Worm (Caenorhabditis elegans) whole organism, late embryonic: Measurements from ENCODE around the gene T15B7.8.

Source experiments
- ahr-1 ChIP-seq: sonication (generic microtip); optimal IDR thresholded peaks from 2 replicates; lab custom pipeline; 2016; ENCODE audit warnings: missing genetic modification characterization, missing compliant biosample characterization
- ama-1 ChIP-seq: fragments of 150-350 bp; optimal IDR thresholded peaks from 2 replicates; lab custom pipeline; 2014
- ceh-14 ChIP-seq: sonication (generic microtip); optimal IDR thresholded peaks from 2 replicates; lab custom pipeline; 2016; ENCODE audit warnings: missing genotype, missing genetic modification characterization, missing compliant biosample characterization
- ceh-45 ChIP-seq: fragments of 200-800 bp; sonication (Bioruptor generic); IDR thresholded peaks from 2 replicates; pipeline ENCODE4 v1.3.6; 2022; ENCODE audit warnings: missing genetic modification reagents, missing genetic modification characterization, missing compliant biosample characterization
- ceh-9 ChIP-seq: sonication (generic microtip); optimal IDR thresholded peaks from 2 replicates; lab custom pipeline; 2016; ENCODE audit warnings: mild to moderate bottlenecking, missing genetic modification characterization, inconsistent platforms, missing compliant biosample characterization
- dmd-4 ChIP-seq: sonication (generic microtip); optimal IDR thresholded peaks from 2 replicates; lab custom pipeline; 2016; ENCODE audit warnings: borderline replicate concordance, missing genetic modification characterization, missing compliant biosample characterization
- elt-2 ChIP-seq: sonication (generic microtip); optimal IDR thresholded peaks from 2 replicates; lab custom pipeline; 2016; ENCODE audit warnings: missing genetic modification reagents, missing genetic modification characterization, missing compliant biosample characterization
- ets-4 ChIP-seq: sonication (generic microtip); optimal IDR thresholded peaks from 2 replicates; lab custom pipeline; 2016; ENCODE audit warnings: missing genetic modification characterization, missing compliant biosample characterization
- fkh-10 ChIP-seq: fragments of 150-350 bp; optimal IDR thresholded peaks from 2 replicates; lab custom pipeline; 2014; ENCODE audit warnings: missing biosample characterization, missing genetic modification reagents, missing genetic modification characterization
- fkh-6 ChIP-seq: sonication (generic microtip); optimal IDR thresholded peaks from 2 replicates; lab custom pipeline; 2016; ENCODE audit warnings: missing genetic modification characterization, missing compliant biosample characterization
- lim-6 ChIP-seq: sonication (generic microtip); optimal IDR thresholded peaks from 2 replicates; lab custom pipeline; 2016; ENCODE audit warnings: missing genetic modification characterization, missing compliant biosample characterization
- pros-1 ChIP-seq: fragments of 150-350 bp; optimal IDR thresholded peaks from 2 replicates; lab custom pipeline; 2014; ENCODE audit warnings: missing biosample characterization, missing genetic modification reagents, missing genetic modification characterization

DNA sequence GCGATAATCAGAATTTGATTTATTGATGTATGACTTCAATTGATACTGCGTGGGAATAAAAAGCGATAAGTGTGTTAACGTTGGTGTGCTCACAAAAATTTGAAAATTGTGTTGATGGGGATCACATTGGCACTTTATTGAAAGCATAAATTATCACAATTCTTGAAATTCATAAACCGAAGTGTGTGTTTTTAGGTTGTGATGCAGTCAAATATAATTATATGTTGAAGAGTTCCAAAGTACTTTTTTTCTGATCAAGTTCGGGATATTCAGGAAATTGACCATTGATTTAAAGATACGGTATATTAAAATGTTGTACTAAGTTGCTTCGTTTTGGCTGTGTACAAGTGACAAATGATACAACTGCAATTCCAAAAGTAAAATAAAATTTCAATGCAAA is 45.9 kb upstream of the T15B7.8 start, which contains the start of gene srh-28:
- TF ChIP-seq lim-6 (tag; lab: Kevin White, UChicago) (no peak), ets-4 (no peak), ahr-1 (tag; lab: Kevin White, UChicago) (no peak), fkh-10 (GFP tag; lab: Kevin White, UChicago) (no peak), ceh-14 (tag; lab: Kevin White, UChicago) (no peak), pros-1 (no peak), elt-2 (tag; lab: Kevin White, UChicago) (no peak), fkh-6 (no peak), ama-1 (no peak), ceh-9 (tag; lab: Kevin White, UChicago) (no peak), ceh-45 (no peak), dmd-4 (tag; lab: Kevin White, UChicago) (no peak)
